Fruit fly (Drosophila melanogaster) whole organism, wandering third instar larva: ENCODE data around the gene Sfp26Ad.

Experiments used
- Abd-B ChIP-seq: fragments of >200 bp; optimal IDR thresholded peaks from 2 replicates; lab custom pipeline; 2017; ENCODE audit warnings: missing biosample characterization, missing genetic modification characterization
- CG9705 ChIP-seq: fragments of 200-800 bp; sonication (Bioruptor generic); optimal IDR thresholded peaks from 2 replicates; lab custom pipeline; 2018; ENCODE audit warnings: missing biosample characterization, mild to moderate bottlenecking, missing genetic modification characterization
- CrebA ChIP-seq: fragments of 200-800 bp; sonication (Bioruptor generic); optimal IDR thresholded peaks from 2 replicates; lab custom pipeline; 2016; ENCODE audit warnings: missing biosample characterization, mild to moderate bottlenecking, missing genetic modification characterization, borderline replicate concordance
- Dfd ChIP-seq: fragments of >200 bp; optimal IDR thresholded peaks from 2 replicates; lab custom pipeline; 2017; ENCODE audit warnings: missing biosample characterization, missing genetic modification characterization
- Dif ChIP-seq: fragments of 200-275, 200-300 bp; sonication (Bioruptor generic); optimal IDR thresholded peaks from 2 replicates; lab custom pipeline; 2018; ENCODE audit warnings: missing biosample characterization, missing genetic modification characterization; ENCODE audit not compliant: partially characterized antibody
- HLH106 ChIP-seq: fragments of 200-800 bp; optimal IDR thresholded peaks from 3 replicates; lab custom pipeline; 2019; ENCODE audit warnings: missing biosample characterization, mild to moderate bottlenecking, missing genetic modification characterization, moderate library complexity
- Hnf4 ChIP-seq: fragments of 200-800 bp; sonication (Bioruptor generic); optimal IDR thresholded peaks from 2 replicates; lab custom pipeline; 2016; ENCODE audit warnings: missing biosample characterization, mild to moderate bottlenecking, missing genetic modification characterization
- Hr78 ChIP-seq: fragments of >200 bp; optimal IDR thresholded peaks from 2 replicates; lab custom pipeline; 2017; ENCODE audit warnings: missing biosample characterization, missing genetic modification characterization
- Hr83 ChIP-seq: fragments of 200-300 bp; sonication (Bioruptor generic); optimal IDR thresholded peaks from 2 replicates; lab custom pipeline; 2016; ENCODE audit warnings: missing biosample characterization, mild to moderate bottlenecking, missing genetic modification characterization, moderate library complexity; ENCODE audit not compliant: poor library complexity, severe bottlenecking
- Jra ChIP-seq: sonication (Bioruptor generic); optimal IDR thresholded peaks from 2 replicates; lab custom pipeline; 2016; ENCODE audit warnings: missing biosample characterization, missing genetic modification characterization
- Mio ChIP-seq: sonication (Bioruptor generic); optimal IDR thresholded peaks from 2 replicates; lab custom pipeline; 2016; ENCODE audit warnings: missing biosample characterization, missing genetic modification characterization
- Myc ChIP-seq: fragments of >200 bp; optimal IDR thresholded peaks from 2 replicates; lab custom pipeline; 2017
- OdsH ChIP-seq: fragments of 200-800 bp; sonication (Bioruptor generic); optimal IDR thresholded peaks from 2 replicates; lab custom pipeline; 2016; ENCODE audit warnings: missing biosample characterization, mild to moderate bottlenecking, missing genetic modification characterization
- Rel ChIP-seq, 2 experiments: fragments of 200-800 bp; sonication (Bioruptor generic) in 1 of 2; optimal IDR thresholded peaks; 2 replicates in 1 of 2; 3 replicates in 1 of 2; lab custom pipeline; 2016 to 2019; ENCODE audit warnings: mild to moderate bottlenecking in 2 of 2, missing biosample characterization in 2 of 2, missing genetic modification characterization in 2 of 2, moderate library complexity in 1 of 2
- Sp1 ChIP-seq: fragments of 200-800 bp; sonication (Bioruptor generic); optimal IDR thresholded peaks from 3 replicates; lab custom pipeline; 2019; ENCODE audit warnings: missing biosample characterization, mild to moderate bottlenecking, missing genetic modification characterization, moderate library complexity
- Vsx2 ChIP-seq: fragments of 200-300, 225-300 bp; sonication (Bioruptor generic); optimal IDR thresholded peaks from 2 replicates; lab custom pipeline; 2018; ENCODE audit warnings: missing biosample characterization, missing genetic modification characterization; ENCODE audit not compliant: partially characterized antibody
- br ChIP-seq: fragments of 200-800 bp; sonication (Bioruptor generic); optimal IDR thresholded peaks from 2 replicates; lab custom pipeline; 2016; ENCODE audit warnings: missing biosample characterization, missing genetic modification characterization
- brk ChIP-seq: fragments of 200-800 bp; sonication (Bioruptor generic); optimal IDR thresholded peaks from 2 replicates; lab custom pipeline; 2016; ENCODE audit warnings: missing biosample characterization, mild to moderate bottlenecking, missing genetic modification characterization
- dl ChIP-seq, 2 experiments: fragments of 175-275, 200-275 bp in 1 of 2; fragments of 200-275 bp in 1 of 2; sonication (Bioruptor generic); optimal IDR thresholded peaks; lab custom pipeline; 2018; ENCODE audit warnings: mild to moderate bottlenecking in 2 of 2, missing biosample characterization in 2 of 2, missing genetic modification characterization in 2 of 2, moderate library complexity in 2 of 2; ENCODE audit not compliant: partially characterized antibody in 2 of 2, insufficient read depth in 1 of 2
- dmrt93B ChIP-seq: fragments of 200-800 bp; sonication (Bioruptor generic); optimal IDR thresholded peaks from 2 replicates; lab custom pipeline; 2018; ENCODE audit warnings: missing biosample characterization, mild to moderate bottlenecking, missing genetic modification characterization
- dsf ChIP-seq: sonication (Bioruptor generic); optimal IDR thresholded peaks from 2 replicates; lab custom pipeline; 2016; ENCODE audit warnings: missing biosample characterization, missing genetic modification characterization, borderline replicate concordance
- ey ChIP-seq: fragments of 200-800 bp; sonication (Bioruptor generic); optimal IDR thresholded peaks from 2 replicates; lab custom pipeline; 2016; ENCODE audit warnings: missing biosample characterization, missing genetic modification characterization
- foxo ChIP-seq, 2 experiments: fragments of 200-800 bp; sonication (Bioruptor generic); optimal IDR thresholded peaks; 2 replicates in 1 of 2; 3 replicates in 1 of 2; lab custom pipeline; 2016 to 2017; ENCODE audit warnings: missing biosample characterization in 2 of 2, missing genetic modification characterization in 2 of 2
- h ChIP-seq: fragments of 200-800 bp; sonication (Bioruptor generic); optimal IDR thresholded peaks from 3 replicates; lab custom pipeline; 2016; ENCODE audit warnings: missing biosample characterization, mild to moderate bottlenecking, missing genetic modification characterization
- jim ChIP-seq: fragments of 175-275, 200-325 bp; sonication (Bioruptor generic); optimal IDR thresholded peaks from 2 replicates; lab custom pipeline; 2016; ENCODE audit warnings: missing biosample characterization, mild to moderate bottlenecking, missing genetic modification characterization
- lola ChIP-seq: fragments of >200 bp; optimal IDR thresholded peaks from 2 replicates; lab custom pipeline; 2017; ENCODE audit warnings: missing biosample characterization, missing genetic modification characterization
- pan ChIP-seq: fragments of >200 bp; optimal IDR thresholded peaks from 2 replicates; lab custom pipeline; 2017
- psq ChIP-seq: fragments of 200-800 bp; sonication (Bioruptor generic); optimal IDR thresholded peaks from 3 replicates; lab custom pipeline; 2017; ENCODE audit warnings: missing biosample characterization, mild to moderate bottlenecking, missing genetic modification characterization, moderate library complexity
- rgr ChIP-seq: fragments of 200-800 bp; sonication (Bioruptor generic); optimal IDR thresholded peaks from 3 replicates; lab custom pipeline; 2016; ENCODE audit warnings: missing biosample characterization, mild to moderate bottlenecking, missing genetic modification characterization
- sage ChIP-seq: fragments of 200-800 bp; sonication (Bioruptor generic); optimal IDR thresholded peaks from 2 replicates; lab custom pipeline; 2016; ENCODE audit warnings: missing biosample characterization, mild to moderate bottlenecking, missing genetic modification characterization
- sv ChIP-seq: fragments of 200-800 bp; sonication (Bioruptor generic); optimal IDR thresholded peaks from 3 replicates; lab custom pipeline; 2016; ENCODE audit warnings: missing biosample characterization, missing genetic modification characterization
- tai ChIP-seq: sonication (Bioruptor generic); optimal IDR thresholded peaks from 2 replicates; lab custom pipeline; 2016; ENCODE audit warnings: missing biosample characterization, missing genetic modification characterization
- usp ChIP-seq: fragments of >200 bp; optimal IDR thresholded peaks from 2 replicates; lab custom pipeline; 2017; ENCODE audit warnings: missing biosample characterization, missing genetic modification characterization
- woc ChIP-seq: sonication (Bioruptor generic); optimal IDR thresholded peaks from 2 replicates; lab custom pipeline; 2016; ENCODE audit warnings: missing biosample characterization, mild to moderate bottlenecking, missing genetic modification characterization

Sfp26Ad gene

dm6 chr2L:5979957-5980861 lies 37.1 kb upstream of the Sfp26Ad start (continued):
- TF ChIP-seq sage (GFP tag; lab: Kevin White, UChicago), result peak; percentile 39

- no peak for TF ChIP-seq Abd-B (GFP tag; lab: Kevin White, UChicago)
- TF ChIP-seq h, result no peak
- TF ChIP-seq brk (GFP tag; lab: Kevin White, UChicago), result no peak
- no peak for TF ChIP-seq ey
- no peak for TF ChIP-seq Jra (GFP tag; lab: Kevin White, UChicago)
- TF ChIP-seq dmrt93B (GFP tag; lab: Kevin White, UChicago), result peak; percentile 4
- peak; percentile 4 for TF ChIP-seq Dif
- TF ChIP-seq, all 38 proteins: peak for 2
Observed at dm6 chr2L:5979055-5979399, 35.9 kb upstream of the Sfp26Ad start.

- TF ChIP-seq Hr78 (GFP tag; lab: Kevin White, UChicago) (peak; percentile 3), rgr (peak; percentile 38), Jra (GFP tag; lab: Kevin White, UChicago) (peak; percentile 67), foxo (GFP tag; optimal IDR thresholded peaks at IDR 0.05; lab: Kevin White, UChicago) (peak; percentile 18 to 24), br (peak; percentile 50), Abd-B (GFP tag; lab: Kevin White, UChicago) (no peak), psq (peak; percentile 23), Mio (peak; percentile 37), lola (GFP tag; lab: Kevin White, UChicago) (no peak), Rel (GFP tag; optimal IDR thresholded peaks at IDR 0.05; lab: Kevin White, UChicago) (peak; percentile 78), Rel (tag; optimal IDR thresholded peaks at IDR 0.05; lab: Kevin White, UChicago) (peak; percentile 72), Hnf4 (GFP tag; lab: Kevin White, UChicago) (peak; percentile 53), brk (GFP tag; lab: Kevin White, UChicago) (peak; percentile 70), Dif (no peak), dmrt93B (GFP tag; lab: Kevin White, UChicago) (no peak), HLH106 (tag; lab: Kevin White, UChicago) (peak; percentile 21), tai (no peak), Hr83 (GFP tag; lab: Kevin White, UChicago) (peak; percentile 70), pan (lab: Kevin White, UChicago) (no peak), CrebA (GFP tag; lab: Kevin White, UChicago) (peak; percentile 94), h (peak; percentile 79), OdsH (GFP tag; lab: Kevin White, UChicago) (peak; percentile 34), Sp1 (peak; percentile 7), CG9705 (no peak), woc (GFP tag; lab: Kevin White, UChicago) (peak; percentile 37)
- TF ChIP-seq, all 38 proteins: peak for 17
Observed at dm6 chr2L:5978333-5979054, 35.4 kb upstream of the Sfp26Ad start.

- TF ChIP-seq Vsx2 (GFP tag; lab: Kevin White, UChicago) (no peak), br (no peak), dsf (GFP tag; lab: Kevin White, UChicago) (no peak), jim (GFP tag; lab: Kevin White, UChicago) (no peak), Jra (GFP tag; lab: Kevin White, UChicago) (peak; percentile 33)
Observed at dm6 chr2L:5977729-5978078, 34.6 kb upstream of the Sfp26Ad start.

dm6 chr2L:5977070-5977728 lies 34.1 kb upstream of the Sfp26Ad start:
- TF ChIP-seq dl (GFP tag; optimal IDR thresholded peaks at IDR 0.05; lab: Kevin White, UChicago; ENCODE audit: insufficient read depth in 1 of 2, partially characterized antibody in 2 of 2), result peak; percentile 17 to 27
- TF ChIP-seq Dfd (GFP tag; lab: Kevin White, UChicago), result no peak
- no peak for TF ChIP-seq brk (GFP tag; lab: Kevin White, UChicago)
- peak; percentile 3 for TF ChIP-seq br
- no peak for TF ChIP-seq pan (lab: Kevin White, UChicago)
- TF ChIP-seq dmrt93B (GFP tag; lab: Kevin White, UChicago), result no peak
- TF ChIP-seq psq, result peak; percentile 61
- peak; percentile 54 for TF ChIP-seq Dif
- peak; percentile 39 for TF ChIP-seq rgr
- peak; percentile 61 for TF ChIP-seq h
- TF ChIP-seq Sp1, result peak; percentile 60
- TF ChIP-seq OdsH (GFP tag; lab: Kevin White, UChicago), result no peak
- no peak for TF ChIP-seq lola (GFP tag; lab: Kevin White, UChicago)
- no peak for TF ChIP-seq sv
- TF ChIP-seq sage (GFP tag; lab: Kevin White, UChicago), result no peak
- no peak for TF ChIP-seq Hr78 (GFP tag; lab: Kevin White, UChicago)
- TF ChIP-seq Hnf4 (GFP tag; lab: Kevin White, UChicago), result no peak
- TF ChIP-seq tai, result no peak
- no peak for TF ChIP-seq usp (GFP tag; lab: Kevin White, UChicago)
- no peak for TF ChIP-seq Rel (GFP tag; optimal IDR thresholded peaks at IDR 0.05; lab: Kevin White, UChicago)
- TF ChIP-seq Rel (tag; optimal IDR thresholded peaks at IDR 0.05; lab: Kevin White, UChicago), result peak; percentile 35
- no peak for TF ChIP-seq Hr83 (GFP tag; lab: Kevin White, UChicago)
- TF ChIP-seq Myc (lab: Kevin White, UChicago), result no peak
- no peak for TF ChIP-seq Jra (GFP tag; lab: Kevin White, UChicago)
- no peak for TF ChIP-seq Mio
- peak; percentile 27 for TF ChIP-seq CG9705
